Fruit fly (Drosophila melanogaster) whole organism, prepupa: ENCODE data around the gene Ns4.

Source experiments
- Blimp-1 ChIP-seq: fragments of 200-800 bp; sonication (Bioruptor generic); optimal IDR thresholded peaks from 3 replicates; lab custom pipeline; 2017; ENCODE audit warnings: missing biosample characterization, missing genetic modification characterization, mild to moderate bottlenecking, moderate library complexity, missing genetic modification reagents
- CG10631 ChIP-seq: fragments of 200-800 bp; sonication (Bioruptor generic); optimal IDR thresholded peaks from 2 replicates; lab custom pipeline; 2016; ENCODE audit warnings: missing biosample characterization, missing genetic modification characterization
- CG10669 ChIP-seq: fragments of 200-800 bp; sonication (Bioruptor generic); optimal IDR thresholded peaks from 3 replicates; lab custom pipeline; 2018; ENCODE audit warnings: missing biosample characterization, mild to moderate bottlenecking, missing genetic modification characterization, moderate library complexity
- CG11294 ChIP-seq: fragments of 200-800 bp; sonication (Bioruptor generic); IDR thresholded peaks from 2 replicates; pipeline ENCODE4 v1.3.6; 2022; ENCODE audit warnings: missing biosample characterization, missing genetic modification characterization
- CG11762 ChIP-seq: fragments of 200-800 bp; sonication (Bioruptor generic); optimal IDR thresholded peaks from 3 replicates; lab custom pipeline; 2016; ENCODE audit warnings: missing biosample characterization, missing genetic modification characterization; ENCODE audit not compliant: insufficient read depth
- CG11902 ChIP-seq: fragments of 200-800 bp; sonication (Bioruptor generic); optimal IDR thresholded peaks from 3 replicates; lab custom pipeline; 2016; ENCODE audit warnings: missing biosample characterization, missing genetic modification characterization
- CG15336 ChIP-seq: fragments of 200-800 bp; sonication (Bioruptor generic); IDR thresholded peaks from 2 replicates; pipeline ENCODE4 v1.3.6; 2022; ENCODE audit warnings: missing biosample characterization, missing genetic modification characterization
- CG1621 ChIP-seq: fragments of 200-800 bp; sonication (Bioruptor generic); optimal IDR thresholded peaks from 3 replicates; lab custom pipeline; 2018; ENCODE audit warnings: missing biosample characterization, mild to moderate bottlenecking, missing genetic modification characterization
- CG16779 ChIP-seq: fragments of 200-800 bp; sonication (Bioruptor generic); optimal IDR thresholded peaks from 3 replicates; lab custom pipeline; 2017; ENCODE audit warnings: missing biosample characterization, mild to moderate bottlenecking, missing genetic modification characterization
- CG3032 ChIP-seq: fragments of 200-800 bp; optimal IDR thresholded peaks from 2 replicates; lab custom pipeline; 2019; ENCODE audit warnings: missing biosample characterization, mild to moderate bottlenecking, missing genetic modification characterization, moderate library complexity
- CG32006 ChIP-seq: fragments of 200-800 bp; sonication (Bioruptor generic); optimal IDR thresholded peaks from 3 replicates; lab custom pipeline; 2017; ENCODE audit warnings: missing biosample characterization, mild to moderate bottlenecking, missing genetic modification characterization
- CG3919 ChIP-seq: fragments of 200-800 bp; sonication (Bioruptor generic); optimal IDR thresholded peaks from 3 replicates; lab custom pipeline; 2016; ENCODE audit warnings: missing biosample characterization, missing genetic modification characterization
- CG6792 ChIP-seq: fragments of 200-800 bp; sonication (Bioruptor generic); optimal IDR thresholded peaks from 3 replicates; lab custom pipeline; 2016; ENCODE audit warnings: missing biosample characterization, missing genetic modification characterization
- CG6854 ChIP-seq: fragments of 200-800 bp; sonication (Bioruptor generic); optimal IDR thresholded peaks from 2 replicates; lab custom pipeline; 2017; ENCODE audit warnings: missing biosample characterization, mild to moderate bottlenecking, missing genetic modification characterization
- CG7368 ChIP-seq: fragments of 200-800 bp; sonication (Bioruptor generic); optimal IDR thresholded peaks from 3 replicates; lab custom pipeline; 2016; ENCODE audit warnings: missing biosample characterization, missing genetic modification characterization
- CG8119 ChIP-seq: fragments of 200-800 bp; sonication (Bioruptor generic); IDR thresholded peaks from 3 replicates; pipeline ENCODE4 v1.3.6; 2022; ENCODE audit warnings: missing biosample characterization, missing genetic modification characterization
- CG8319 ChIP-seq: fragments of 200-800 bp; sonication (Bioruptor generic); optimal IDR thresholded peaks from 3 replicates; lab custom pipeline; 2016; ENCODE audit warnings: missing biosample characterization, missing genetic modification characterization
- CG9139 ChIP-seq: fragments of 200-800 bp; sonication (Bioruptor generic); optimal IDR thresholded peaks from 3 replicates; lab custom pipeline; 2017; ENCODE audit warnings: missing biosample characterization, mild to moderate bottlenecking, missing genetic modification characterization
- Eip78C ChIP-seq: fragments of 200-800 bp; sonication (Bioruptor generic); peaks from one replicate; lab custom pipeline; 2016; ENCODE audit warnings: missing biosample characterization, missing genetic modification characterization
- Eip93F ChIP-seq: fragments of 200-800 bp; sonication (Bioruptor generic); optimal IDR thresholded peaks from 2 replicates; lab custom pipeline; 2016; ENCODE audit warnings: missing biosample characterization, mild to moderate bottlenecking, missing genetic modification characterization
- Ets21C ChIP-seq: fragments of 200-800 bp; sonication (Bioruptor generic); optimal IDR thresholded peaks from 3 replicates; lab custom pipeline; 2016; ENCODE audit warnings: missing biosample characterization, missing genetic modification characterization
- Gug ChIP-seq: fragments of 200-800 bp; sonication (Bioruptor generic); IDR thresholded peaks from 2 replicates; pipeline ENCODE4 v1.3.6; 2022; ENCODE audit warnings: missing biosample characterization, missing genetic modification characterization
- Hr38 ChIP-seq: sonication (Bioruptor generic); optimal IDR thresholded peaks from 2 replicates; lab custom pipeline; 2016; ENCODE audit warnings: missing biosample characterization, missing genetic modification characterization
- Hr4 ChIP-seq: fragments of 200-800 bp; sonication (Bioruptor generic); optimal IDR thresholded peaks from 3 replicates; lab custom pipeline; 2016; ENCODE audit warnings: missing biosample characterization, missing genetic modification characterization
- Lpt ChIP-seq: fragments of 200-800 bp; sonication (Bioruptor generic); optimal IDR thresholded peaks from 3 replicates; lab custom pipeline; 2016; ENCODE audit warnings: missing biosample characterization, missing genetic modification characterization
- Sox102F ChIP-seq: fragments of 200-800 bp; sonication (Bioruptor generic); optimal IDR thresholded peaks from 2 replicates; lab custom pipeline; 2016; ENCODE audit warnings: missing biosample characterization, mild to moderate bottlenecking, missing genetic modification characterization
- Sox15 ChIP-seq: fragments of 200-800 bp; sonication (Bioruptor generic); optimal IDR thresholded peaks from 3 replicates; lab custom pipeline; 2016; ENCODE audit warnings: missing biosample characterization, missing genetic modification characterization
- achi ChIP-seq: fragments of 200-800 bp; sonication (Bioruptor generic); optimal IDR thresholded peaks from 3 replicates; lab custom pipeline; 2016; ENCODE audit warnings: missing biosample characterization, missing genetic modification characterization
- acj6 ChIP-seq: fragments of 200-800 bp; sonication (Bioruptor generic); optimal IDR thresholded peaks from 3 replicates; lab custom pipeline; 2016; ENCODE audit warnings: missing biosample characterization, missing genetic modification characterization
- dac ChIP-seq: fragments of 200-800 bp; sonication (Bioruptor generic); optimal IDR thresholded peaks from 2 replicates; lab custom pipeline; 2017; ENCODE audit warnings: missing biosample characterization, mild to moderate bottlenecking, missing genetic modification characterization
- dsx ChIP-seq: fragments of 200-800 bp; optimal IDR thresholded peaks from 3 replicates; lab custom pipeline; 2019; ENCODE audit warnings: missing biosample characterization, mild to moderate bottlenecking, missing genetic modification characterization, moderate library complexity; ENCODE audit not compliant: poor library complexity, severe bottlenecking
- esn ChIP-seq: fragments of 200-800 bp; sonication (Bioruptor generic); optimal IDR thresholded peaks from 2 replicates; lab custom pipeline; 2016; ENCODE audit warnings: missing biosample characterization, mild to moderate bottlenecking, missing genetic modification characterization, moderate library complexity
- fd85E ChIP-seq: fragments of 200-800 bp; sonication (Bioruptor generic); optimal IDR thresholded peaks from 3 replicates; lab custom pipeline; 2016; ENCODE audit warnings: missing biosample characterization, missing genetic modification characterization
- fkh ChIP-seq: fragments of 200-800 bp; sonication (Bioruptor generic); optimal IDR thresholded peaks from 3 replicates; lab custom pipeline; 2017; ENCODE audit warnings: missing biosample characterization, mild to moderate bottlenecking, missing genetic modification characterization, moderate library complexity
- lz ChIP-seq: fragments of 200-800 bp; sonication (Bioruptor generic); optimal IDR thresholded peaks from 3 replicates; lab custom pipeline; 2016; ENCODE audit warnings: missing biosample characterization, missing genetic modification characterization
- net ChIP-seq: fragments of 200-800 bp; sonication (Bioruptor generic); optimal IDR thresholded peaks from 3 replicates; lab custom pipeline; 2016; ENCODE audit warnings: missing biosample characterization, missing genetic modification characterization
- pdm3 ChIP-seq: fragments of 200-800 bp; sonication (Bioruptor generic); optimal IDR thresholded peaks from 3 replicates; lab custom pipeline; 2016; ENCODE audit warnings: missing biosample characterization, missing genetic modification characterization
- ss ChIP-seq, 2 experiments: fragments of 200-800 bp; sonication (Bioruptor generic); optimal IDR thresholded peaks; 2 replicates in 1 of 2; 3 replicates in 1 of 2; lab custom pipeline; 2017 to 2018; ENCODE audit warnings: mild to moderate bottlenecking in 2 of 2, missing biosample characterization in 2 of 2, missing genetic modification characterization in 2 of 2, moderate library complexity in 1 of 2
- topi ChIP-seq: fragments of 200-800 bp; sonication (Bioruptor generic); optimal IDR thresholded peaks from 3 replicates; lab custom pipeline; 2016; ENCODE audit warnings: missing biosample characterization, missing genetic modification characterization
- vri ChIP-seq: fragments of 200-800 bp; sonication (Bioruptor generic); optimal IDR thresholded peaks from 3 replicates; lab custom pipeline; 2016; ENCODE audit warnings: missing biosample characterization, mild to moderate bottlenecking, missing genetic modification characterization

The Ns4 gene

DNA sequence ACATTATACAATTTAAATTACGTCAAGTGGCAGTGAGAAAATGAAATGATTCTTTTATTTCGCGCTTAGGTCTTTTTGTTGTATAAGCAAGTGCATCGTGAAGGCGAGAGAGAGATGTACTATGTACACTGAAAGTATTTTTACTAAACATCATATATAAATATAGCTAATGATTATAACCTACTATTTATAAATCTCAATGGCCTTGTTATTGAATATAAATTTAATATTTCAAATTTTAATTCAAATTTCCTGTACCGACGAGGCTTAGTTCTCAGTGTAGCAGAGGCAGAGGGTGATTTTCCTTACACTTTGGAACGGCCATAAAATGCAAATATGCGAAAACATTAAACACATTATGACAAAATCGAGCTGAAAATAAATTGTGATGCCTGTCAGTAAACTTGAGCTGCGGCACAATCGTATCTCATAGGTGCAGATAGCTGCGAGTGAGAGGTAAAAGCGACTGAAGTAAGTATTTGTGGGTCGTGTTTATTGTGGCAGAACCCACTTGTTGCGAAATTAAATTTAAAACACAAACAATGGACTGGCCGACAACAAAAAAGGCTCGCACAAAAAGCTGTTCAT lies 9.8 kb downstream of the Ns4 start (continued):
- TF ChIP-seq CG8319 (GFP tag; lab: Kevin White, UChicago), result peak; percentile 69
- peak; percentile 0 for TF ChIP-seq dac (GFP tag; lab: Kevin White, UChicago)
- peak; percentile 57 for TF ChIP-seq Lpt (GFP tag; lab: Kevin White, UChicago)
- peak; percentile 30 for TF ChIP-seq fd85E (GFP tag; lab: Kevin White, UChicago)
- peak; percentile 74 for TF ChIP-seq pdm3
- TF ChIP-seq Ets21C (GFP tag; lab: Kevin White, UChicago), result peak; percentile 41
- peak; percentile 86 for TF ChIP-seq esn (GFP tag; lab: Kevin White, UChicago)
- TF ChIP-seq ss (GFP tag; optimal IDR thresholded peaks at IDR 0.05; lab: Kevin White, UChicago), result peak; percentile 58 to 74
- peak; percentile 73 for TF ChIP-seq CG11902 (GFP tag; lab: Kevin White, UChicago)
- no peak for TF ChIP-seq dsx (GFP tag; lab: Kevin White, UChicago)
- peak; percentile 48 for TF ChIP-seq Blimp-1 (GFP tag; lab: Kevin White, UChicago)
- TF ChIP-seq Sox15 (GFP tag; lab: Kevin White, UChicago), result peak; percentile 67
- peak; percentile 64 for TF ChIP-seq vri (GFP tag; lab: Kevin White, UChicago)
- peak; percentile 76 for TF ChIP-seq CG10631 (GFP tag; lab: Kevin White, UChicago)
- TF ChIP-seq net (GFP tag; lab: Kevin White, UChicago), result peak; percentile 81
- TF ChIP-seq CG3032, result peak; percentile 74
- TF ChIP-seq CG11762 (GFP tag; lab: Kevin White, UChicago), result peak; percentile 64
- TF ChIP-seq achi (GFP tag; lab: Kevin White, UChicago), result peak; percentile 79
- TF ChIP-seq CG11294 (GFP tag; lab: Robert Waterston, UW), result peak; percentile 76
- peak; percentile 84 for TF ChIP-seq CG15336 (GFP tag; lab: Robert Waterston, UW)
- peak; percentile 80 for TF ChIP-seq CG10669 (GFP tag; lab: Kevin White, UChicago)
- peak; percentile 78 for TF ChIP-seq CG6792 (GFP tag; lab: Kevin White, UChicago)
- peak; percentile 74 for TF ChIP-seq CG7368 (GFP tag; lab: Kevin White, UChicago)
- peak; percentile 84 for TF ChIP-seq Gug (GFP tag; lab: Robert Waterston, UW)
- peak; percentile 55 for TF ChIP-seq Eip93F (GFP tag; lab: Kevin White, UChicago)
- peak; percentile 75 for TF ChIP-seq CG32006
- TF ChIP-seq Eip78C (GFP tag; lab: Kevin White, UChicago), result peak; percentile 95

DNA sequence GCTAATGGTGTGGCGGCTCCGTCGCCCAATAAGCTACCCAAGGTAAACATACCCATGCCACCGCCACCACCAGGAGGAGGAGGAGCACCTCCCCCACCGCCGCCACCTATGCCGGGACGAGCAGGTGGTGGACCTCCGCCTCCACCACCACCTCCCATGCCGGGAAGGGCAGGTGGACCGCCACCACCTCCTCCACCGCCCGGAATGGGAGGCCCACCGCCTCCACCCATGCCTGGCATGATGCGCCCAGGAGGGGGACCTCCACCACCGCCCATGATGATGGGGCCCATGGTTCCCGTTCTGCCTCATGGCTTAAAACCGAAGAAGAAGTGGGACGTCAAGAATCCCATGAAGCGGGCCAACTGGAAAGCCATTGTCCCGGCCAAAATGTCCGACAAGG lies 12.4 kb downstream of the Ns4 start:
- TF ChIP-seq Ets21C (GFP tag; lab: Kevin White, UChicago) (no peak), Hr4 (no peak), vri (GFP tag; lab: Kevin White, UChicago) (no peak), CG10669 (GFP tag; lab: Kevin White, UChicago) (no peak), Sox15 (GFP tag; lab: Kevin White, UChicago) (no peak), CG6792 (GFP tag; lab: Kevin White, UChicago) (no peak), CG6854 (no peak), Hr38 (no peak), CG9139 (no peak), fkh (no peak), CG11902 (GFP tag; lab: Kevin White, UChicago) (no peak), CG1621 (tag; lab: Kevin White, UChicago) (no peak), topi (GFP tag; lab: Kevin White, UChicago) (no peak), Sox102F (GFP tag; lab: Kevin White, UChicago) (no peak), CG16779 (no peak), lz (GFP tag; lab: Kevin White, UChicago) (no peak), CG8119 (no peak), acj6 (GFP tag; lab: Kevin White, UChicago) (no peak), CG3919 (no peak)
